Worm (Caenorhabditis elegans) whole organism, L1 larva: ENCODE data around the gene clec-57.

Source experiments
- ceh-82 ChIP-seq, 3 experiments: fragments of 150-350 bp in 1 of 3; sonication (generic microtip) in 2 of 3; optimal IDR thresholded peaks; 2 replicates each; lab custom pipeline; 2014 to 2017; ENCODE audit warnings: missing biosample characterization in 3 of 3, missing genetic modification characterization in 3 of 3
- nhr-20 ChIP-seq: sonication (generic microtip); optimal IDR thresholded peaks from 2 replicates; lab custom pipeline; 2016; ENCODE audit warnings: mild to moderate bottlenecking, missing genetic modification characterization, missing compliant biosample characterization
- snpc-4 ChIP-seq: fragments of 150-350 bp; optimal IDR thresholded peaks from 2 replicates; lab custom pipeline; 2014; ENCODE audit warnings: missing biosample characterization, missing genetic modification characterization
- swsn-7 ChIP-seq: sonication (generic microtip); optimal IDR thresholded peaks from 2 replicates; lab custom pipeline; 2016; ENCODE audit warnings: missing genetic modification characterization, missing compliant biosample characterization
- unc-62 ChIP-seq: fragments of 150-350 bp; optimal IDR thresholded peaks from 2 replicates; lab custom pipeline; 2014; ENCODE audit warnings: missing biosample characterization, missing genetic modification reagents, missing genetic modification characterization
- zag-1 ChIP-seq: fragments of 150-350 bp; optimal IDR thresholded peaks from 2 replicates; lab custom pipeline; 2014; ENCODE audit warnings: missing biosample characterization, missing genetic modification characterization

DNA sequence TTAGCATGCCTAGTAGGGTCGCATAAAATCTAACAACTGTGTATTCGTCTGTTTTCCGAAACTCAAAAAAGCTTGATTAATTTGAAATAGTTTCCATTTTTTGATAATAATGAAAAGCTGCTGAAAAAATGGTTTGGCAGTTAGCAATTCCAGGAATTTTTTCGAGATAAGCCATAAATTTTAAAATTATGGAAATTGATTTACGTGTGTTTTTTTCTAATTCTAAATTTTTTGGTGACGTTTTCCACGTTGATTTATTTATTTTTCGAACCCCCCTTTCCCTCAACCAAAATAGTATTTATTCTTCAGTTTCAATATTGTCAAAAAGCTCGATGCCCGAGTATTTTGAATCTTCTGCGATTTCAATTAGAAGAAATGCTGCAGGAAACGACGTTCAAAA is 40.2 kb upstream of the clec-57 start, which contains the start of gene F23B12.1:
- TF ChIP-seq snpc-4 (tag; lab: Kevin White, UChicago) (no peak), nhr-20 (tag; lab: Kevin White, UChicago) (no peak), ceh-82 (tag; optimal IDR thresholded peaks at IDR 0.05; lab: Kevin White, UChicago) (no peak), unc-62 (GFP tag; lab: Kevin White, UChicago) (no peak), swsn-7 (tag; lab: Kevin White, UChicago) (no peak), zag-1 (tag; lab: Kevin White, UChicago) (no peak)
